Worm (Caenorhabditis elegans) whole organism, L4 larva: ENCODE results near the gene F58E6.4.

ENCODE experiments used
- F10B5.3 ChIP-seq: sonication (generic microtip); optimal IDR thresholded peaks from 2 replicates; lab custom pipeline; 2016; ENCODE audit warnings: mild to moderate bottlenecking, missing genetic modification characterization, missing compliant biosample characterization
- F26F4.8 ChIP-seq: fragments of 200-800 bp; sonication (Bioruptor generic); conservative IDR thresholded peaks from 2 replicates; pipeline ENCODE4 v1.3.6; 2022; ENCODE audit warnings: missing genetic modification characterization, missing compliant biosample characterization
- F37D6.2 ChIP-seq: sonication (generic microtip); optimal IDR thresholded peaks from 2 replicates; lab custom pipeline; 2016; ENCODE audit warnings: mild to moderate bottlenecking, missing genetic modification characterization, missing compliant biosample characterization
- F49E8.2 ChIP-seq: sonication (generic microtip); optimal IDR thresholded peaks from 2 replicates; lab custom pipeline; 2016; ENCODE audit warnings: missing compliant biosample characterization, mild to moderate bottlenecking, missing genetic modification characterization, borderline replicate concordance
- R02D3.7 ChIP-seq: fragments of 150-350 bp; sonication (generic microtip); optimal IDR thresholded peaks from 3 replicates; lab custom pipeline; 2014; ENCODE audit warnings: missing biosample characterization, missing genetic modification characterization
- T20F7.1 ChIP-seq: fragments of 200-800 bp; sonication (Bioruptor generic); optimal IDR thresholded peaks from 2 replicates; lab custom pipeline; 2018; ENCODE audit warnings: mild to moderate bottlenecking, missing genetic modification characterization, missing compliant biosample characterization
- T26A8.4 ChIP-seq: fragments of 200-800 bp; sonication (Bioruptor generic); IDR thresholded peaks from 2 replicates; pipeline ENCODE4 v1.3.6; 2022; ENCODE audit warnings: missing genetic modification characterization, missing compliant biosample characterization
- ZK337.2 ChIP-seq: fragments of 200-800 bp; sonication (Bioruptor generic); IDR thresholded peaks from 2 replicates; pipeline ENCODE4 v1.3.6; 2022; ENCODE audit warnings: missing genetic modification reagents, missing genetic modification characterization, missing compliant biosample characterization
- ZK546.5 ChIP-seq, 2 experiments: sonication (generic microtip); optimal IDR thresholded peaks; 2 replicates each; lab custom pipeline; 2017; ENCODE audit warnings: missing biosample characterization in 2 of 2, missing genetic modification characterization in 2 of 2
- aha-1 ChIP-seq: fragments of 150-350 bp; peaks from one replicate; lab custom pipeline; 2014; ENCODE audit warnings: missing biosample characterization, missing genetic modification characterization
- ama-1 ChIP-seq: fragments of 150-350 bp; optimal IDR thresholded peaks from 2 replicates; lab custom pipeline; 2014; ENCODE audit warnings: inconsistent platforms, mixed read lengths
- ceh-20 ChIP-seq: fragments of 200-800 bp; sonication (Bioruptor generic); IDR thresholded peaks from 2 replicates; pipeline ENCODE4 v1.3.6; 2022; ENCODE audit warnings: missing genetic modification reagents, missing genetic modification characterization, missing compliant biosample characterization
- ceh-28 ChIP-seq: fragments of 150-350 bp; optimal IDR thresholded peaks from 2 replicates; lab custom pipeline; 2014; ENCODE audit warnings: missing biosample characterization, missing genetic modification reagents, missing genetic modification characterization
- ceh-32 ChIP-seq: sonication (generic microtip); optimal IDR thresholded peaks from 2 replicates; lab custom pipeline; 2016; ENCODE audit warnings: mild to moderate bottlenecking, missing genetic modification characterization, missing compliant biosample characterization; ENCODE audit not compliant: poor library complexity
- ceh-82 ChIP-seq: sonication (generic microtip); optimal IDR thresholded peaks from 2 replicates; lab custom pipeline; 2017; ENCODE audit warnings: missing biosample characterization, missing genetic modification characterization
- daf-8 ChIP-seq: fragments of 200-800 bp; sonication (Bioruptor generic); IDR thresholded peaks from 2 replicates; pipeline ENCODE4 v1.3.6; 2022; ENCODE audit warnings: missing genetic modification characterization, missing compliant biosample characterization
- dmd-8 ChIP-seq: fragments of 200-800 bp; sonication (Bioruptor generic); IDR thresholded peaks from 2 replicates; pipeline ENCODE4 v1.3.6; 2022; ENCODE audit warnings: missing genetic modification characterization, missing compliant biosample characterization
- egl-43 ChIP-seq: fragments of 200-800 bp; sonication (Bioruptor generic); IDR thresholded peaks from 2 replicates; pipeline ENCODE4 v1.3.6; 2022; ENCODE audit warnings: missing genetic modification reagents, missing genetic modification characterization, missing compliant biosample characterization
- fkh-10 ChIP-seq: fragments of 150-350 bp; optimal IDR thresholded peaks from 2 replicates; lab custom pipeline; 2014; ENCODE audit warnings: missing biosample characterization, missing genetic modification reagents, missing genetic modification characterization
- gei-8 ChIP-seq: fragments of 200-800 bp; sonication (Bioruptor generic); optimal IDR thresholded peaks from 2 replicates; lab custom pipeline; 2018; ENCODE audit warnings: mild to moderate bottlenecking, missing genetic modification characterization, missing compliant biosample characterization
- hif-1 ChIP-seq, 2 experiments: sonication (generic microtip); optimal IDR thresholded peaks; 2 replicates each; lab custom pipeline; 2016 to 2017; ENCODE audit warnings: missing compliant biosample characterization in 2 of 2, missing genetic modification characterization in 2 of 2, missing genetic modification reagents in 2 of 2, missing genotype in 2 of 2, mild to moderate bottlenecking in 1 of 2
- hmg-1.1 ChIP-seq: fragments of 200-800 bp; sonication (Bioruptor generic); IDR thresholded peaks from 2 replicates; pipeline ENCODE4 v1.3.6; 2022; ENCODE audit warnings: missing genetic modification reagents, missing genetic modification characterization, missing compliant biosample characterization
- lim-7 ChIP-seq: fragments of 200-800 bp; sonication (Bioruptor generic); IDR thresholded peaks from 2 replicates; pipeline ENCODE4 v1.3.6; 2022; ENCODE audit warnings: missing genetic modification characterization, missing compliant biosample characterization
- lir-3 ChIP-seq: sonication (generic microtip); optimal IDR thresholded peaks from 2 replicates; lab custom pipeline; 2016; ENCODE audit warnings: mild to moderate bottlenecking, missing genetic modification characterization, missing compliant biosample characterization
- mdl-1 ChIP-seq, 2 experiments: fragments of 150-350 bp in 1 of 2; sonication (generic microtip) in 1 of 2; optimal IDR thresholded peaks; 2 replicates each; lab custom pipeline; 2014 to 2017; ENCODE audit warnings: missing biosample characterization in 2 of 2, missing genetic modification characterization in 2 of 2
- mdt-29 ChIP-seq: fragments of 200-800 bp; sonication (Bioruptor generic); IDR thresholded peaks from 2 replicates; pipeline ENCODE4 v1.3.6; 2022; ENCODE audit warnings: missing genetic modification reagents, missing genetic modification characterization, missing compliant biosample characterization
- mep-1 ChIP-seq: fragments of 150-350 bp; sonication (generic microtip); optimal IDR thresholded peaks from 3 replicates; lab custom pipeline; 2014; ENCODE audit warnings: missing biosample characterization, missing genetic modification characterization
- mes-2 ChIP-seq: sonication (generic microtip); optimal IDR thresholded peaks from 2 replicates; lab custom pipeline; 2016; ENCODE audit warnings: missing genotype, mild to moderate bottlenecking, missing genetic modification characterization, missing compliant biosample characterization; ENCODE audit not compliant: poor library complexity, severe bottlenecking
- nhr-10 ChIP-seq: fragments of 150-350 bp; optimal IDR thresholded peaks from 2 replicates; lab custom pipeline; 2014; ENCODE audit warnings: missing biosample characterization, missing genetic modification characterization
- nhr-11 ChIP-seq: fragments of 150-350 bp; optimal IDR thresholded peaks from 2 replicates; lab custom pipeline; 2014; ENCODE audit warnings: missing biosample characterization, missing genetic modification characterization
- nhr-25 ChIP-seq: sonication (generic microtip); optimal IDR thresholded peaks from 2 replicates; lab custom pipeline; 2017; ENCODE audit warnings: missing genetic modification characterization, mild to moderate bottlenecking, missing compliant biosample characterization, antibody characterized with exemption, moderate library complexity, borderline replicate concordance; ENCODE audit not compliant: insufficient read depth
- nhr-42 ChIP-seq: fragments of 200-800 bp; sonication (Bioruptor generic); IDR thresholded peaks from 2 replicates; pipeline ENCODE4 v1.3.6; 2022; ENCODE audit warnings: missing genetic modification characterization, missing compliant biosample characterization
- nhr-77 ChIP-seq: fragments of 150-350 bp; optimal IDR thresholded peaks from 2 replicates; lab custom pipeline; 2014; ENCODE audit warnings: missing biosample characterization, missing genetic modification characterization
- php-3 ChIP-seq: fragments of 200-800 bp; sonication (Bioruptor generic); IDR thresholded peaks from 2 replicates; pipeline ENCODE4 v1.3.6; 2022; ENCODE audit warnings: missing genetic modification reagents, missing genetic modification characterization, missing compliant biosample characterization
- pqm-1 ChIP-seq: sonication (generic microtip); optimal IDR thresholded peaks from 2 replicates; lab custom pipeline; 2017; ENCODE audit warnings: missing biosample characterization, missing genetic modification characterization
- skn-1 ChIP-seq: fragments of 150-350 bp; optimal IDR thresholded peaks from 2 replicates; lab custom pipeline; 2014; ENCODE audit warnings: missing biosample characterization, missing genetic modification characterization
- tag-97 ChIP-seq: fragments of 200-800 bp; sonication (Bioruptor generic); IDR thresholded peaks from 2 replicates; pipeline ENCODE4 v1.3.6; 2022; ENCODE audit warnings: missing genetic modification characterization, missing compliant biosample characterization
- unc-130 ChIP-seq: sonication (generic microtip); optimal IDR thresholded peaks from 2 replicates; lab custom pipeline; 2016; ENCODE audit warnings: missing genetic modification reagents, missing genetic modification characterization, missing compliant biosample characterization
- unc-39 ChIP-seq: sonication (generic microtip); optimal IDR thresholded peaks from 2 replicates; lab custom pipeline; 2017; ENCODE audit warnings: missing biosample characterization, missing genetic modification characterization
- zip-11 ChIP-seq: fragments of 200-800 bp; sonication (Bioruptor generic); IDR thresholded peaks from 2 replicates; pipeline ENCODE4 v1.3.6; 2022; ENCODE audit warnings: missing genetic modification characterization, missing compliant biosample characterization
- ztf-7 ChIP-seq: fragments of 150-350 bp; optimal IDR thresholded peaks from 2 replicates; lab custom pipeline; 2014; ENCODE audit warnings: missing biosample characterization, missing genetic modification characterization

F58E6.4 gene

ce11 chrV:9763759-9764158 lies 13.6 kb upstream of the F58E6.4 start:
- no peak for TF ChIP-seq zip-11 (GFP tag; lab: Robert Waterston, UW)
- no peak for TF ChIP-seq fkh-10 (GFP tag; lab: Kevin White, UChicago)
- no peak for TF ChIP-seq ceh-28 (tag; lab: Kevin White, UChicago)
- no peak for TF ChIP-seq F49E8.2 (tag; lab: Kevin White, UChicago)
- no peak for TF ChIP-seq ama-1 (lab: Kevin White, UChicago)
- no peak for TF ChIP-seq R02D3.7 (tag; lab: Kevin White, UChicago)
- TF ChIP-seq ceh-32, result no peak
- no peak for TF ChIP-seq mep-1 (tag; lab: Kevin White, UChicago)
- TF ChIP-seq gei-8 (GFP tag; lab: Kevin White, UChicago), result no peak
- TF ChIP-seq unc-39, result no peak
- TF ChIP-seq F26F4.8 (GFP tag; lab: Robert Waterston, UW), result no peak
- no peak for TF ChIP-seq egl-43 (GFP tag; lab: Robert Waterston, UW)
- no peak for TF ChIP-seq hif-1 (tag; optimal IDR thresholded peaks at IDR 0.05; lab: Kevin White, UChicago)
- TF ChIP-seq unc-130 (GFP tag; lab: Kevin White, UChicago), result no peak

DNA sequence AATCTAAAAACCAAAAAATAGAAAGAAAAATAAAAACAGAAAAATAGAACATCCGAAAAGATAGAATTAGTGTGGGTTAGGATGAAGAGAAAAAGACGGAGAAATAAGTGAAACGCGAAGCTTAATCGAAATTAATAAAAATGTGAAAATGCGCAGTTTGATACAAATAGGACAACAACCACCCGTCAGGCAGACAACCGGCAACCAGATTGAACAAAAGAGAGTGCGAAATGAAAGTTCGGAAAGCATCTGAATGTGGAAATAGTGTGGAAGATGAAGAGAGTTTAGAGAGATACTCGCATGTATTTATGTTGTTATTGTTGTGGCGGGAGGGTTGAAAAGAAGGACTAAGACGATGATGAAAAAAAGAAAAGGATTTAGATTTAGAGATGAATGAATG lies 8.2 kb upstream of the F58E6.4 start:
- TF ChIP-seq F37D6.2 (tag; lab: Kevin White, UChicago) (no peak), mdt-29 (GFP tag; lab: Robert Waterston, UW) (no peak), mes-2 (no peak), mdl-1 (tag; optimal IDR thresholded peaks at IDR 0.05; lab: Kevin White, UChicago) (no peak), ceh-82 (no peak), tag-97 (GFP tag; lab: Robert Waterston, UW) (no peak), gei-8 (GFP tag; lab: Kevin White, UChicago) (no peak), lim-7 (GFP tag; lab: Robert Waterston, UW) (no peak), lir-3 (no peak), fkh-10 (GFP tag; lab: Kevin White, UChicago) (no peak), ZK337.2 (GFP tag; lab: Robert Waterston, UW) (no peak)

ce11 chrV:9757884-9758283 lies 7.7 kb upstream of the F58E6.4 start, which contains the start of gene F58E6.11:
Gene F58E6.11, minus strand, starts transcription at chrV:9757984.
- TF ChIP-seq aha-1 (tag; lab: Kevin White, UChicago) (no peak), nhr-77 (no peak), nhr-25 (tag; lab: Kevin White, UChicago) (no peak), dmd-8 (no peak), pqm-1 (tag; lab: Kevin White, UChicago) (no peak), skn-1 (no peak), nhr-10 (no peak), F10B5.3 (tag; lab: Kevin White, UChicago) (no peak), daf-8 (no peak), T26A8.4 (GFP tag; lab: Robert Waterston, UW) (no peak), ceh-20 (GFP tag; lab: Robert Waterston, UW) (no peak), nhr-42 (GFP tag; lab: Robert Waterston, UW) (no peak)

- TF ChIP-seq php-3 (GFP tag; lab: Robert Waterston, UW) (peak; percentile 66), ztf-7 (peak; percentile 92), ceh-28 (tag; lab: Kevin White, UChicago) (no peak), T20F7.1 (no peak), ZK546.5 (tag; optimal IDR thresholded peaks at IDR 0.05; lab: Kevin White, UChicago) (no peak), nhr-11 (tag; lab: Kevin White, UChicago) (no peak), lir-3 (no peak), hmg-1.1 (GFP tag; lab: Robert Waterston, UW) (no peak), nhr-10 (no peak), pqm-1 (tag; lab: Kevin White, UChicago) (peak; percentile 31)
Measured at ce11 chrV:9756242-9756641, 6.0 kb upstream of the F58E6.4 start, which contains the start of gene hrg-3. Gene hrg-3, plus strand, starts transcription at chrV:9756468.
